Fruit fly (Drosophila melanogaster): ENCODE results near the gene Sclp.

dm6 chrX:11906818-11907281 lies 17.6 kb downstream of the Sclp start, which contains the start of gene CG43156:
- TF ChIP-seq Sin3A (optimal IDR thresholded peaks at IDR 0.05) (no peak), h (optimal IDR thresholded peaks at IDR 0.05) (no peak)

Data from Kc167 (cell line).